Fruit fly (Drosophila melanogaster) whole organism, larva: ENCODE measurements around the gene CG31560.

ENCODE experiments used
- noc ChIP-seq: fragments of 200-800 bp; sonication (Bioruptor generic); optimal IDR thresholded peaks from 3 replicates; lab custom pipeline; 2019; ENCODE audit warnings: missing biosample characterization, mild to moderate bottlenecking, missing genetic modification characterization, moderate library complexity

The CG31560 gene

DNA sequence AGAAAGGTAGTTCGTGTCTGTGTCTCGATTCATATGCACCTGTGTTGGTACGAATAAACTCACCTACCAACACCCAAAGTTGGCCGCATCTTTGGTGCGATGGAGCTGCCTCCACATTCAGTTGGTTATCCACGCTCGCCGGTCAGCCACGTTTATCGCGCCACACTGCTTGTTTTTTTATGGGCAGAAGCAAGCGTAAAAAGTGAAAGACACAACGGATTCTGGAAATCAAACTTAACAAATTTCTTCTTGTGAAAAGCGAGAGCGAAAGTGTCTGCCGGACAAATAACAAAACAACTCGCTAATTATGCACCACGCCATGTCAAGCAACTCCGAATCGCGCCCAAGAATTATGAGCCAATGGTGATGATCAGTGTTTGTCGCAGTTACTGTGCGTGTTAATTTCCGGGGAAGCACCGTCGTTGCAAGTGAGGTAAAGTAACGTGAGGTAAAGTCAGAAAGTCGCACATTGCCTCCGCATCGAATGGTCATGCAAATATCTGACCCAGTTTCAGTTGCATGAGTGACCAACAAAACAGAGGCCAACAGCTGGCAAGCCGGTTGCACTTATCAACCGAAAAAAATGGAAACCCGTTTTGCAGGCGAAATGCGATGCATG lies 2.0 kb downstream of the CG31560 start, which contains the start of gene Osi17:
Gene Osi17, plus strand, starts transcription at position 132 of the 619 bp plus-strand sequence.
- no peak for TF ChIP-seq noc (tag; lab: Kevin White, UChicago)

- no peak for TF ChIP-seq noc (tag; lab: Kevin White, UChicago)
Measured at dm6 chr3R:6315078-6315477, 5.3 kb downstream of the CG31560 start.

DNA sequence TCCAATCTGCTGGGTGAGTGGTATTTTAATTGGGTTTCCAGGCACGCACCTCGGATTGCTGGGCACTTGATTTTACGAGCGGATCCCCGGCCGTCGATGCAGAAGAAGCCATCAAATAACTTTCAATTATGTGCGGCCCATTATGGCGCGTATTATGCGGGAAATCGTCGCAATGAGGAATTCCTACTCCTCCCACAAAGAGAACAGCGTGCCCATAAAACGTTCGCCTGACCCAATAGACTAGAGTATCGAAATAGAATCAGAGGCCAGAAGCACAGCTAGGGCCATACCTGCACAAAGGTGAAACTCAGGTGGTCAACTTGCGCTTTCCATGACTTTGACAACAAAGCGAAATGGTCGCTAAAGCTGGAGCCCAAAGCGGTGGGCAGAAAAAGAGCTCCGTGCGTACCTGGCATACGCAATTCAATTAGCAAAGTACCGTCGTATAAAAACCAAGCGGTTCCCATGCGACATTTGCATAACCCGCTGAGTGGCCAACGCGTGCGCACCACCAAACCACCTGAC lies 20.1 kb downstream of the CG31560 start, which contains the start of gene Osi18:
Gene Osi18, plus strand, starts transcription at position 475 of the 525 bp plus-strand sequence.
- no peak for TF ChIP-seq noc (tag; lab: Kevin White, UChicago)

DNA sequence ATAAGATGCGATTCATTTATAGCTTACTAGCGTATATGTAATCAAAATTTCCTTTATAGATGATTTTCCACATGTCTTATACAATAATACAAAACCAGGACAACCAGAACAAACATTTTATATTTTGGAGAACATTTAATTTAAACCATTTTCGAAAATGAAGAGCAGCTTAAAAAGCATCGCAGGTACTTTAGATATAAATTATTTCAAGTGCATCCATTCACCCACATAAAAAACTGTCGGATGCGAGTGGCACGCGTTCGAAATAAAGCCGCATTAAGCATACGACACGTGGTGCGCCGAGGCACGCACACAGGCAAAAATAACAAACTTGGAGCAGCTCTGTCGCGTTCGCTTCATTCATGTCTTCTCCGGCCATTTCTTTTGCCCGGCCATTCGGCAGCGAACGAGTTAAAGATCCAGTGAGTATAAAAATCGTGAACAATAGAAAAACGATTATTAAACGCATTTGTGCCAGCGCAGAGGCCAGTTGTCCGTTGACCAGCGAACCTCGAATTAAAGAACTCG lies 25.2 kb downstream of the CG31560 start, which contains the start of gene Osi19:
Gene Osi19, plus strand, starts transcription at position 457 of the 528 bp plus-strand sequence.
- no peak for TF ChIP-seq noc (tag; lab: Kevin White, UChicago)

- no peak for TF ChIP-seq noc (tag; lab: Kevin White, UChicago)
Measured at dm6 chr3R:6337397-6337796, 27.6 kb downstream of the CG31560 start.

DNA sequence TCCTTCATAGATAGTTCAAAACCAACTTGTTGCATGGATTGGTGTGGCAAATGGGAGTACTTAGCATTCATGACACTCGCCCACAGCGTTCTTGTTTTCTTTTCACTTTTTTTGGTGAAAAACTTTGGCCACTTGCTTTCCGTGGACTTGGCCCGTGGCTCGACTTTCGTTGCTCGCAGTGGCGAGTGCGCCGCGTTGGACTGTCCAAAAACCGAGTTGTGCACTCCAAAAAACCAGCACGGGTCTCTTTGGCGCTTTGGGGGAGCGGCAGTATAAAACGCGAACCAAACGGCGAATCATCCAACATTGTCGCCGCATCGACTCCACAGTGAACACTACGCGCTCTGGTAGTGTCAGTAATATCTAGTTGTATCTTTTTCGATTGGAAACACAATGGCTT lies 30.0 kb downstream of the CG31560 start, which contains the start of gene Osi20:
Gene Osi20, plus strand, starts transcription at position 301 of the 400 bp plus-strand sequence.
- no peak for TF ChIP-seq noc (tag; lab: Kevin White, UChicago)

- TF ChIP-seq noc (tag; lab: Kevin White, UChicago), result no peak
Measured at dm6 chr3R:6341668-6342067, 31.9 kb downstream of the CG31560 start, which contains the start of gene CG17917. Gene CG17917 (plus strand): TSS chr3R:6341968.

dm6 chr3R:6342702-6343101 lies 32.9 kb downstream of the CG31560 start, which contains the start of gene CG10298:
Gene CG10298 (plus strand): TSS chr3R:6343002.
- TF ChIP-seq noc (tag; lab: Kevin White, UChicago), result no peak

- no peak for TF ChIP-seq noc (tag; lab: Kevin White, UChicago)
Measured at dm6 chr3R:6343396-6344239, 33.8 kb downstream of the CG31560 start, which contains the start of gene CG17919. Gene CG17919 (plus strand): TSS chr3R:6344029.

DNA sequence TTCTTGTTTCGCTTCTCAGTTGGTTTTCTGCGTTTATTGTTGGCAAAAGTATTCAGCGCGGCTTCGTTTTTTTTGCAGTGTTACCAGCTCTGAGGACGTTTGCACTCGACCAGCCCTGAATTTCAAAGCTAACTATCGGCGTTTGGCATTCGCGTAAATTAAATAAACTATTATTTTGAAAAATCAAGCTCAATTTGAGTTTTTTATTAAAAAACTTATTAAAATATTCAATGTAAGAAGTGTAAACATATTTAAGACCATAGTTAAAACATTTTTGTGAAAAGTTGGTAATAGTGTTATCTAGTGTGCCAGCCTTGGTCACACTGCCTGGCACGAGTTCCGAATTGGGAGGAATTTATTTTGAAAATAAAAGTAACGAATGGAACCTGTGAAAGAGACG lies 36.0 kb downstream of the CG31560 start, which contains the start of the genes SmD2 and CG18048:
Gene SmD2, minus strand, starts transcription at position 98 of the 400 bp plus-strand sequence.
Gene CG18048, plus strand, starts transcription at position 298 of the 400 bp plus-strand sequence.
- no peak for TF ChIP-seq noc (tag; lab: Kevin White, UChicago)

DNA sequence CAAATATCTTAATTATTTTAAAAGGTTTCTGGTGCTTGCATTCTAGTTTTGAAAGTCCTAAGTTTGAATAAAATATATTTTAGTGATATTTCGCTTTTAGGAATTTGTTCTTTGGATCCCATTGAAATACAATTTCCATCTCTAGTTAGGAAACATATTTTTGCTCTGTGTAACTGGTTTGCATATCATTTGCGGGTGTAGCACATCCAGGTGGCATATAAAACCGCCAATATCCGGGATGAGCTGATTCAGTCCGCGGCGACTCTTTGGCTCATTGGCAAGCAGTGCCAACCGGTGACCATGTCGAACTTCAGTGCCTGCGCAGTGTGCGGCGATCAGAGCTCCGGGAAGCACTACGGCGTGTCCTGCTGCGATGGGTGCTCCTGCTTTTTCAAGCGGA lies 39.2 kb downstream of the CG31560 start, which contains the start of gene Hr83:
Gene Hr83, plus strand, starts transcription at position 301 of the 400 bp plus-strand sequence.
- TF ChIP-seq noc (tag; lab: Kevin White, UChicago), result no peak

- no peak for TF ChIP-seq noc (tag; lab: Kevin White, UChicago)
Measured at dm6 chr3R:6350755-6351154, 41.0 kb downstream of the CG31560 start, which contains the start of gene Pak. Gene Pak (plus strand): TSS chr3R:6350896.

dm6 chr3R:6351181-6351580 lies 41.4 kb downstream of the CG31560 start:
- no peak for TF ChIP-seq noc (tag; lab: Kevin White, UChicago)

DNA sequence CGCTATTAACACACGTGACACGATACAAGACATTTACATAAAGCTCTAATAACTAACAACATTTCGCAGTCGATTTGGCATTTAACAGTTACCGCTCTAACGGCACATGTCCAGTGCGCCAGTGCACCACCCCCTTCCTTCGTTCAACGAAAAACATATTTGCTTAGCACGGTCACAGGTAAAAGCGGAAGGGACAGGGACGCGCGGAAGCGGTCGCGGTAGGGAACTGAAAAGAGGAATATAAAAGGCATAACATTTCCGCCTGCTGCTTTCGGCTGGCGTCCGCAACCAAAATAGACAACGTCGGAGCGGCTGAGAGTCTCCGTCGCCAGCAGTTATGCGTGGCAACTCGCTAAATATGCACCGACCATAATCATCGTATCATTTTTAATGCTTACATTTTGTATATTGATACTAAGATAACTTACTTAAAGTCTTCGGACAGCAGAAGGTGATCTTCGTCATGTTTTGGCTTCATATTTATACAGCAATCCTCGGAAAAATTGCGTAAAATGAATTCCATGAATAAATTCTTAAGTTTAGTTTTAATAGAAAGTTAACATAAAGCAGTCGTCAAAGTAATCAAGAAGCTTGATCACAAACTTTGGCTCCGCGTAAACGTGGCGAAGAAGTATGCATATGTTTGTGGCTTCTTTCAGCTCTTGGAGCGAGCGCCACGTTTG lies 42.1 kb downstream of the CG31560 start:
- peak; percentile 19 for TF ChIP-seq noc (tag; lab: Kevin White, UChicago)

DNA sequence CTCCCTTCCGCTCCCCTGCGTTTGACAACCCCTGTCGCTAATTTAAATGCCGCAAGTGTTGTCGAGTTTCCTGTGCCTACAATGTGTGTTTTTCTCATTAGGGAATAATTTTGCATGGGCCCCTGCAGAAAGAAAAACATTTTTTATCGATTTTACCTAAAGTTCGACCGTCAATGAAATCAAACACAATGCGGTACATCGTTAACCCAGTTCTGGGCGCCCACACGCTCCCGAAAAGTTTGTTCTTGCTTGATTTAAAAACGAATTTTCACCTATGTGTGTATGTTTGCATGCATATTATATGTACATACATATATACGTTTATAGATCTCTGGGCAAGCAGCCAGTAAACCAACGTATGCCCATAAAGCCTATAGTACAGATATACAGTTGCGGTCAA lies 42.7 kb downstream of the CG31560 start:
- no peak for TF ChIP-seq noc (tag; lab: Kevin White, UChicago)
